Fruit fly (Drosophila melanogaster) whole organism, embryonic: ENCODE results near the gene Faa.
A peak's percentile ranks its signal among the peaks of the same experiment; 100 is the strongest.

ENCODE experiments used
- Bgb ChIP-seq: fragments of 200-800 bp; sonication (Bioruptor generic); IDR thresholded peaks from 2 replicates; pipeline ENCODE4 v1.3.6; 2022; ENCODE audit warnings: missing biosample characterization, missing genetic modification characterization; ENCODE audit not compliant: partially characterized antibody
- CG10209 ChIP-seq: fragments of 200-800 bp; sonication (Bioruptor generic); optimal IDR thresholded peaks from 3 replicates; lab custom pipeline; 2017; ENCODE audit warnings: missing biosample characterization, mild to moderate bottlenecking, missing genetic modification characterization, missing genetic modification reagents
- CG12071 ChIP-seq: fragments of 200-800 bp; sonication (Bioruptor generic); optimal IDR thresholded peaks from 3 replicates; lab custom pipeline; 2018; ENCODE audit warnings: missing biosample characterization, mild to moderate bottlenecking, missing genetic modification characterization
- CG15269 ChIP-seq: fragments of 200-800 bp; sonication (Bioruptor generic); optimal IDR thresholded peaks from 2 replicates; lab custom pipeline; 2018; ENCODE audit warnings: missing biosample characterization, mild to moderate bottlenecking, missing genetic modification characterization, moderate library complexity
- CG1647 ChIP-seq: fragments of 200-800 bp; sonication (Bioruptor generic); optimal IDR thresholded peaks from 3 replicates; lab custom pipeline; 2016; ENCODE audit warnings: missing biosample characterization, missing genetic modification characterization
- CG17328 ChIP-seq: fragments of 200-800 bp; sonication (Bioruptor generic); IDR thresholded peaks from 2 replicates; pipeline ENCODE4 v1.3.6; 2022; ENCODE audit warnings: missing biosample characterization, missing genetic modification characterization
- CG17568 ChIP-seq: fragments of 200-800 bp; sonication (Bioruptor generic); optimal IDR thresholded peaks from 2 replicates; lab custom pipeline; 2018; ENCODE audit warnings: missing biosample characterization, mild to moderate bottlenecking, missing genetic modification characterization, moderate library complexity
- CG17802 ChIP-seq: fragments of 200-800 bp; sonication (Bioruptor generic); optimal IDR thresholded peaks from 2 replicates; lab custom pipeline; 2018; ENCODE audit warnings: missing biosample characterization, mild to moderate bottlenecking, missing genetic modification characterization, moderate library complexity
- CG17829 ChIP-seq: fragments of 200-800 bp; optimal IDR thresholded peaks from 2 replicates; lab custom pipeline; 2019; ENCODE audit warnings: missing biosample characterization, mild to moderate bottlenecking, missing genetic modification characterization, moderate library complexity
- CG18262 ChIP-seq: fragments of 200-800 bp; optimal IDR thresholded peaks from 3 replicates; lab custom pipeline; 2019; ENCODE audit warnings: missing biosample characterization, mild to moderate bottlenecking, missing genetic modification characterization, moderate library complexity
- CG31224 ChIP-seq: fragments of 200-800 bp; sonication (Bioruptor generic); IDR thresholded peaks from 2 replicates; pipeline ENCODE4 v1.3.6; 2022; ENCODE audit warnings: missing biosample characterization, missing genetic modification characterization
- CG32532 ChIP-seq: fragments of 200-800 bp; sonication (Bioruptor generic); IDR thresholded peaks from 2 replicates; pipeline ENCODE4 v1.3.6; 2022; ENCODE audit warnings: missing biosample characterization, missing genetic modification characterization
- CG3281 ChIP-seq: fragments of 200-800 bp; sonication (Bioruptor generic); optimal IDR thresholded peaks from 3 replicates; lab custom pipeline; 2017; ENCODE audit warnings: missing biosample characterization, mild to moderate bottlenecking, missing genetic modification characterization
- CG3838 ChIP-seq: fragments of 200-800 bp; sonication (Bioruptor generic); optimal IDR thresholded peaks from 3 replicates; lab custom pipeline; 2016; ENCODE audit warnings: missing biosample characterization, missing genetic modification characterization
- CG4360 ChIP-seq: fragments of 200-800 bp; sonication (Bioruptor generic); IDR thresholded peaks from 2 replicates; pipeline ENCODE4 v1.3.6; 2022; ENCODE audit warnings: missing biosample characterization, missing genetic modification characterization
- CG4854 ChIP-seq: fragments of 200-800 bp; sonication (Bioruptor generic); optimal IDR thresholded peaks from 2 replicates; lab custom pipeline; 2016; ENCODE audit warnings: missing biosample characterization, missing genetic modification characterization, inconsistent platforms
- CG6175 ChIP-seq: fragments of 200-800 bp; sonication (Bioruptor generic); IDR thresholded peaks from 3 replicates; pipeline ENCODE4 v1.3.6; 2022; ENCODE audit warnings: missing biosample characterization, missing genetic modification characterization
- CG6254 ChIP-seq: fragments of 200-800 bp; sonication (Bioruptor generic); optimal IDR thresholded peaks from 3 replicates; lab custom pipeline; 2017; ENCODE audit warnings: mild to moderate bottlenecking, missing biosample characterization, missing genetic modification reagents, missing genetic modification characterization
- CG6683 ChIP-seq: fragments of 200-800 bp; sonication (Bioruptor generic); optimal IDR thresholded peaks from 2 replicates; lab custom pipeline; 2017; ENCODE audit warnings: missing biosample characterization, mild to moderate bottlenecking, missing genetic modification characterization, missing genetic modification reagents
- CG6765 ChIP-seq: fragments of 200-800 bp; sonication (Bioruptor generic); optimal IDR thresholded peaks from 3 replicates; lab custom pipeline; 2017; ENCODE audit warnings: missing biosample characterization, mild to moderate bottlenecking, missing genetic modification characterization
- CG7271 ChIP-seq: fragments of 200-800 bp; sonication (Bioruptor generic); optimal IDR thresholded peaks from 2 replicates; lab custom pipeline; 2018; ENCODE audit warnings: missing biosample characterization, mild to moderate bottlenecking, missing genetic modification characterization, moderate library complexity
- CG7372 ChIP-seq: fragments of 200-800 bp; sonication (Bioruptor generic); IDR thresholded peaks from 2 replicates; pipeline ENCODE4 v1.3.6; 2022; ENCODE audit warnings: missing biosample characterization, missing genetic modification characterization
- CG7928 ChIP-seq: fragments of 200-800 bp; sonication (Bioruptor generic); optimal IDR thresholded peaks from 2 replicates; lab custom pipeline; 2017; ENCODE audit warnings: missing biosample characterization, mild to moderate bottlenecking, missing genetic modification characterization
- CG8924 ChIP-seq: fragments of 200-800 bp; optimal IDR thresholded peaks from 3 replicates; lab custom pipeline; 2019; ENCODE audit warnings: missing biosample characterization, mild to moderate bottlenecking, missing genetic modification characterization, moderate library complexity
- E2f1 ChIP-seq: fragments of 200-800 bp; sonication (Bioruptor generic); IDR thresholded peaks from 2 replicates; pipeline ENCODE4 v1.3.6; 2022; ENCODE audit warnings: missing biosample characterization, missing genetic modification characterization
- H15 ChIP-seq: fragments of 200-800 bp; sonication (Bioruptor generic); IDR thresholded peaks from 3 replicates; pipeline ENCODE4 v1.3.6; 2022; ENCODE audit warnings: missing biosample characterization, missing genetic modification characterization
- Max ChIP-seq: fragments of 200-800 bp; sonication (Bioruptor generic); optimal IDR thresholded peaks from 2 replicates; lab custom pipeline; 2016; ENCODE audit warnings: missing biosample characterization, mild to moderate bottlenecking, missing genetic modification characterization
- NfI ChIP-seq: fragments of 200-800 bp; sonication (Bioruptor generic); optimal IDR thresholded peaks from 3 replicates; lab custom pipeline; 2018; ENCODE audit warnings: missing biosample characterization, mild to moderate bottlenecking, missing genetic modification characterization, moderate library complexity
- Oaz ChIP-seq: fragments of 200-800 bp; sonication (Bioruptor generic); IDR thresholded peaks from 2 replicates; pipeline ENCODE4 v1.3.6; 2022; ENCODE audit warnings: missing biosample characterization, missing genetic modification characterization
- Optix ChIP-seq: fragments of 200-800 bp; sonication (Bioruptor generic); IDR thresholded peaks from 3 replicates; pipeline ENCODE4 v1.3.6; 2022; ENCODE audit warnings: missing biosample characterization, missing genetic modification characterization
- Sox102F ChIP-seq: fragments of 200-800 bp; sonication (Bioruptor generic); optimal IDR thresholded peaks from 2 replicates; lab custom pipeline; 2018; ENCODE audit warnings: missing biosample characterization, mild to moderate bottlenecking, missing genetic modification characterization, moderate library complexity
- Spps ChIP-seq: fragments of 200-800 bp; sonication (Bioruptor generic); optimal IDR thresholded peaks from 2 replicates; lab custom pipeline; 2018; ENCODE audit warnings: missing biosample characterization, mild to moderate bottlenecking, missing genetic modification characterization
- Sry-β ChIP-seq: fragments of 200-800 bp; sonication (Bioruptor generic); optimal IDR thresholded peaks from 2 replicates; lab custom pipeline; 2018; ENCODE audit warnings: missing biosample characterization, mild to moderate bottlenecking, missing genetic modification characterization, moderate library complexity
- bab2 ChIP-seq: fragments of 200-800 bp; sonication (Bioruptor generic); optimal IDR thresholded peaks from 2 replicates; lab custom pipeline; 2016; ENCODE audit warnings: missing biosample characterization, missing genetic modification characterization
- dati ChIP-seq: fragments of 200-800 bp; sonication (Bioruptor generic); IDR thresholded peaks from 2 replicates; pipeline ENCODE4 v1.3.6; 2022; ENCODE audit warnings: missing biosample characterization, missing genetic modification characterization
- gro ChIP-seq: fragments of 200-800 bp; sonication (Bioruptor generic); optimal IDR thresholded peaks from 2 replicates; lab custom pipeline; 2016; ENCODE audit warnings: missing biosample characterization, missing genetic modification characterization
- gsb ChIP-seq: fragments of 200-800 bp; sonication (Bioruptor generic); IDR thresholded peaks from 2 replicates; pipeline ENCODE4 v1.3.6; 2022; ENCODE audit warnings: missing biosample characterization, missing genetic modification characterization
- inv ChIP-seq: fragments of 200-800 bp; sonication (Bioruptor generic); IDR thresholded peaks from 2 replicates; pipeline ENCODE4 v1.3.6; 2022; ENCODE audit warnings: missing biosample characterization, missing genetic modification characterization; ENCODE audit not compliant: partially characterized antibody
- maf-S ChIP-seq: fragments of 200-800 bp; sonication (Bioruptor generic); optimal IDR thresholded peaks from 2 replicates; lab custom pipeline; 2016; ENCODE audit warnings: missing biosample characterization, missing genetic modification characterization
- mam ChIP-seq: fragments of 200-800 bp; sonication (Bioruptor generic); optimal IDR thresholded peaks from 3 replicates; lab custom pipeline; 2016; ENCODE audit warnings: missing biosample characterization, missing genetic modification characterization
- mirr ChIP-seq: fragments of 200-800 bp; sonication (Bioruptor generic); optimal IDR thresholded peaks from 3 replicates; lab custom pipeline; 2018; ENCODE audit warnings: missing biosample characterization, mild to moderate bottlenecking, missing genetic modification characterization
- mld ChIP-seq: fragments of 200-800 bp; sonication (Bioruptor generic); IDR thresholded peaks from 3 replicates; pipeline ENCODE4 v1.3.6; 2022; ENCODE audit warnings: missing biosample characterization, missing genetic modification characterization; ENCODE audit not compliant: partially characterized antibody
- pum ChIP-seq: fragments of 200-800 bp; sonication (Bioruptor generic); optimal IDR thresholded peaks from 2 replicates; lab custom pipeline; 2016; ENCODE audit warnings: missing biosample characterization, missing genetic modification characterization
- ranshi ChIP-seq: fragments of 200-800 bp; sonication (Bioruptor generic); IDR thresholded peaks from 2 replicates; pipeline ENCODE4 v1.3.6; 2022; ENCODE audit warnings: missing biosample characterization, missing genetic modification characterization
- row ChIP-seq: fragments of 200-800 bp; sonication (Bioruptor generic); IDR thresholded peaks from 3 replicates; pipeline ENCODE4 v1.3.6; 2022; ENCODE audit warnings: missing biosample characterization, missing genetic modification characterization
- run ChIP-seq: fragments of 200-800 bp; sonication (Bioruptor generic); optimal IDR thresholded peaks from 3 replicates; lab custom pipeline; 2018; ENCODE audit warnings: missing biosample characterization, mild to moderate bottlenecking, missing genetic modification characterization
- scrt ChIP-seq: fragments of 200-800 bp; sonication (Bioruptor generic); optimal IDR thresholded peaks from 2 replicates; lab custom pipeline; 2018; ENCODE audit warnings: missing biosample characterization, mild to moderate bottlenecking, missing genetic modification characterization, moderate library complexity
- so ChIP-seq: fragments of 200-800 bp; sonication (Bioruptor generic); IDR thresholded peaks from 3 replicates; pipeline ENCODE4 v1.3.6; 2022; ENCODE audit warnings: missing biosample characterization, missing genetic modification characterization
- trem ChIP-seq: fragments of 200-800 bp; optimal IDR thresholded peaks from 3 replicates; lab custom pipeline; 2019; ENCODE audit warnings: missing biosample characterization, mild to moderate bottlenecking, missing genetic modification characterization, moderate library complexity
- twi ChIP-seq: fragments of 200-800 bp; optimal IDR thresholded peaks from 2 replicates; lab custom pipeline; 2019; ENCODE audit warnings: missing biosample characterization, mild to moderate bottlenecking, missing genetic modification characterization, moderate library complexity
- zen2 ChIP-seq: fragments of 200-800 bp; sonication (Bioruptor generic); IDR thresholded peaks from 3 replicates; pipeline ENCODE4 v1.3.6; 2022; ENCODE audit warnings: missing biosample characterization, missing genetic modification characterization; ENCODE audit not compliant: partially characterized antibody

The Faa gene

dm6 chr3L:4071561-4072049 is 2.1 kb downstream of the Faa start, which contains the start of gene wit:
wit (minus strand) TSS chr3L:4071717.
- TF ChIP-seq run (tag; lab: Kevin White, UChicago) (no peak), CG6765 (GFP tag; lab: Kevin White, UChicago) (peak; percentile 59), mld (no peak), CG12071 (GFP tag; lab: Kevin White, UChicago) (peak; percentile 47), Spps (tag; lab: Kevin White, UChicago) (no peak), bab2 (GFP tag; lab: Kevin White, UChicago) (no peak), pum (no peak), CG4360 (GFP tag; lab: Robert Waterston, UW) (no peak), CG7928 (GFP tag; lab: Kevin White, UChicago) (no peak), gro (GFP tag; lab: Kevin White, UChicago) (peak; percentile 32), Optix (GFP tag; lab: Robert Waterston, UW) (no peak), CG1647 (GFP tag; lab: Kevin White, UChicago) (no peak), CG17802 (no peak), CG17829 (tag; lab: Kevin White, UChicago) (no peak), mirr (peak; percentile 27), CG3281 (peak; percentile 1), CG3838 (GFP tag; lab: Kevin White, UChicago) (no peak), CG10209 (GFP tag; lab: Kevin White, UChicago) (no peak), E2f1 (GFP tag; lab: Robert Waterston, UW) (no peak), so (no peak; the same call in 2 of the 3 replicates), CG32532 (GFP tag; lab: Robert Waterston, UW) (peak; percentile 62; the same call in 1 of the 2 replicates), Bgb (GFP tag; lab: Robert Waterston, UW) (peak; percentile 49), CG18262 (no peak), Sry-β (GFP tag; lab: Kevin White, UChicago) (no peak), Max (GFP tag; lab: Kevin White, UChicago) (no peak), twi (tag; lab: Kevin White, UChicago) (no peak), mam (GFP tag; lab: Kevin White, UChicago) (peak; percentile 22), trem (tag; lab: Kevin White, UChicago) (no peak), CG7271 (tag; lab: Kevin White, UChicago) (no peak), CG8924 (tag; lab: Kevin White, UChicago) (no peak), H15 (no peak), CG15269 (tag; lab: Kevin White, UChicago) (peak; percentile 24), CG6683 (GFP tag; lab: Kevin White, UChicago) (no peak), row (GFP tag; lab: Robert Waterston, UW) (peak; percentile 42; the same call in 1 of the 3 replicates), NfI (GFP tag; lab: Kevin White, UChicago) (peak; percentile 21), CG17568 (GFP tag; lab: Kevin White, UChicago) (peak; percentile 14), CG6254 (GFP tag; lab: Kevin White, UChicago) (no peak), Oaz (GFP tag; lab: Robert Waterston, UW) (no peak), CG31224 (GFP tag; lab: Robert Waterston, UW) (no peak), maf-S (GFP tag; lab: Kevin White, UChicago) (no peak), inv (GFP tag; lab: Robert Waterston, UW) (no peak), zen2 (peak; percentile 88; the same call in 2 of the 3 replicates), CG4854 (GFP tag; lab: Kevin White, UChicago) (peak; percentile 5), CG6175 (GFP tag; lab: Robert Waterston, UW) (no peak), scrt (GFP tag; lab: Kevin White, UChicago) (peak; percentile 98), CG7372 (GFP tag; lab: Robert Waterston, UW) (peak; percentile 47; the same call in 1 of the 2 replicates), gsb (GFP tag; lab: Robert Waterston, UW) (no peak), ranshi (GFP tag; lab: Robert Waterston, UW) (peak; percentile 11; the same call in 1 of the 2 replicates), CG17328 (GFP tag; lab: Robert Waterston, UW) (no peak; the same call in 1 of the 2 replicates), dati (no peak), Sox102F (GFP tag; lab: Kevin White, UChicago) (peak; percentile 12)
